Worm (Caenorhabditis elegans) whole organism, L4/young adult: ENCODE results near the gene orc-2.

Source experiments
- W03F9.2 ChIP-seq: fragments of 150-350 bp; optimal IDR thresholded peaks from 2 replicates; lab custom pipeline; 2014; ENCODE audit warnings: missing biosample characterization, missing genetic modification characterization
- dao-5 ChIP-seq: sonication (generic microtip); optimal IDR thresholded peaks from 2 replicates; lab custom pipeline; 2016; ENCODE audit warnings: missing genotype, missing genetic modification characterization, moderate library complexity, missing compliant biosample characterization
- him-1 ChIP-seq: sonication (generic microtip); optimal IDR thresholded peaks from 2 replicates; lab custom pipeline; 2016; ENCODE audit warnings: missing genotype, missing genetic modification reagents, missing genetic modification characterization, missing compliant biosample characterization

- TF ChIP-seq W03F9.2 (tag; lab: Kevin White, UChicago) (no peak), him-1 (tag; lab: Kevin White, UChicago) (no peak), dao-5 (no peak)
Observed at ce11 chrII:10910219-10910618, 36.5 kb downstream of the orc-2 start, which contains the start of gene sra-11.
